Worm (Caenorhabditis elegans) whole organism, L1 larva: ENCODE results near the gene R160.2.

Source experiments
- fkh-10 ChIP-seq: sonication (generic microtip); optimal IDR thresholded peaks from 2 replicates; lab custom pipeline; 2017; ENCODE audit warnings: missing biosample characterization, missing genetic modification reagents, missing genetic modification characterization
- fos-1 ChIP-seq: fragments of 150-350 bp; optimal IDR thresholded peaks from 2 replicates; lab custom pipeline; 2014; ENCODE audit warnings: missing biosample characterization, missing genetic modification characterization
- lsy-2 ChIP-seq, 2 experiments: fragments of 150-350 bp; optimal IDR thresholded peaks; 2 replicates each; lab custom pipeline; 2014; ENCODE audit warnings: missing biosample characterization in 2 of 2, missing genetic modification characterization in 2 of 2
- ztf-4 ChIP-seq: fragments of 150-350 bp; optimal IDR thresholded peaks from 2 replicates; lab custom pipeline; 2014; ENCODE audit warnings: missing biosample characterization, missing genetic modification characterization

DNA sequence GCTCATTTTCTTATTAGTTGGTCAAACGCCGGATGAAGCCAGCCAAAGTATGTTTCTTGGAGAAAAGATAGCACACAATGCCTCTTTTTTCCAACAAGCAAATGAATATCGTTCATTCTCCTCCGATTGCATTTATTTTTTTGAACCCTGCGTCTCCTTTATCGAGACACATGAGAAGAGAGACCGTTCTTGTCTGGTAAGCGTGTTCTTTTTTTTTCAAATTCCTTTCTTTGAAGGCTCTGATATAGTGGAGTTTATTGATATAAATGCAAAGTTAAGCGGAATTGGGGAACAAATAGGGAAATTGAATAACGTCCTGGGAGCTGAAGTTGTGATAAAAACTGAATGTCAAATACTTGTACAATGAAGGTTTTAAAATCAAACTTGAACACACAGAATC lies 14.2 kb downstream of the R160.2 start, which contains the start of gene F14H12.7:
- TF ChIP-seq ztf-4 (tag; lab: Kevin White, UChicago) (no peak), lsy-2 (tag; optimal IDR thresholded peaks at IDR 0.05; lab: Kevin White, UChicago) (no peak), fos-1 (tag; lab: Kevin White, UChicago) (no peak), fkh-10 (GFP tag; lab: Kevin White, UChicago) (no peak)
